Fruit fly (Drosophila melanogaster) whole organism, embryonic: ENCODE measurements around the gene CG7016.

Experiments
- Abd-B ChIP-seq: fragments of 200-800 bp; sonication (Bioruptor generic); optimal IDR thresholded peaks from 2 replicates; lab custom pipeline; 2018; ENCODE audit warnings: missing biosample characterization, mild to moderate bottlenecking, missing genetic modification characterization, moderate library complexity
- Ada2b ChIP-seq: fragments of 200-800 bp; sonication (Bioruptor generic); IDR thresholded peaks from 2 replicates; pipeline ENCODE4 v1.3.6; 2022; ENCODE audit warnings: missing biosample characterization, missing genetic modification characterization
- Bteb2 ChIP-seq: fragments of 200-800 bp; sonication (Bioruptor generic); optimal IDR thresholded peaks from 2 replicates; lab custom pipeline; 2016; ENCODE audit warnings: missing biosample characterization, missing genetic modification characterization
- CG1024 ChIP-seq: fragments of 200-800 bp; sonication (Bioruptor generic); IDR thresholded peaks from 2 replicates; pipeline ENCODE4 v1.3.6; 2022; ENCODE audit warnings: missing biosample characterization, missing genetic modification characterization
- CG10462 ChIP-seq: fragments of 200-800 bp; sonication (Bioruptor generic); optimal IDR thresholded peaks from 2 replicates; lab custom pipeline; 2016; ENCODE audit warnings: missing biosample characterization, missing genetic modification characterization
- CG10959 ChIP-seq: fragments of 200-800 bp; sonication (Bioruptor generic); IDR thresholded peaks from 2 replicates; pipeline ENCODE4 v1.3.6; 2022; ENCODE audit warnings: missing biosample characterization, missing genetic modification characterization
- CG12071 ChIP-seq: fragments of 200-800 bp; sonication (Bioruptor generic); optimal IDR thresholded peaks from 3 replicates; lab custom pipeline; 2018; ENCODE audit warnings: missing biosample characterization, mild to moderate bottlenecking, missing genetic modification characterization
- CG12659 ChIP-seq: fragments of 200-800 bp; sonication (Bioruptor generic); optimal IDR thresholded peaks from 3 replicates; lab custom pipeline; 2017; ENCODE audit warnings: mild to moderate bottlenecking, missing biosample characterization, missing genetic modification reagents, missing genetic modification characterization
- CG14441 ChIP-seq: fragments of 200-800 bp; sonication (Bioruptor generic); IDR thresholded peaks from 2 replicates; pipeline ENCODE4 v1.3.6; 2022; ENCODE audit warnings: missing biosample characterization, missing genetic modification characterization
- CG15269 ChIP-seq: fragments of 200-800 bp; sonication (Bioruptor generic); optimal IDR thresholded peaks from 2 replicates; lab custom pipeline; 2018; ENCODE audit warnings: missing biosample characterization, mild to moderate bottlenecking, missing genetic modification characterization, moderate library complexity
- CG16779 ChIP-seq: fragments of 200-800 bp; sonication (Bioruptor generic); IDR thresholded peaks from 2 replicates; pipeline ENCODE4 v1.3.6; 2022; ENCODE audit warnings: missing biosample characterization, missing genetic modification characterization
- CG17186 ChIP-seq: fragments of 200-800 bp; sonication (Bioruptor generic); optimal IDR thresholded peaks from 3 replicates; lab custom pipeline; 2017; ENCODE audit warnings: missing biosample characterization, missing genetic modification reagents, missing genetic modification characterization
- CG17612 ChIP-seq: fragments of 200-800 bp; sonication (Bioruptor generic); IDR thresholded peaks from 2 replicates; pipeline ENCODE4 v1.3.6; 2022; ENCODE audit warnings: missing biosample characterization, missing genetic modification characterization
- CG18011 ChIP-seq: fragments of 200-800 bp; sonication (Bioruptor generic); optimal IDR thresholded peaks from 2 replicates; lab custom pipeline; 2017; ENCODE audit warnings: missing biosample characterization, missing genetic modification characterization, mild to moderate bottlenecking, moderate library complexity, missing genotype
- CG2116 ChIP-seq: fragments of 200-800 bp; sonication (Bioruptor generic); optimal IDR thresholded peaks from 3 replicates; lab custom pipeline; 2018; ENCODE audit warnings: missing biosample characterization, mild to moderate bottlenecking, missing genetic modification characterization
- CG3065 ChIP-seq: fragments of 200-800 bp; sonication (Bioruptor generic); optimal IDR thresholded peaks from 2 replicates; lab custom pipeline; 2016; ENCODE audit warnings: missing biosample characterization, missing genetic modification characterization
- CG32532 ChIP-seq: fragments of 200-800 bp; sonication (Bioruptor generic); IDR thresholded peaks from 2 replicates; pipeline ENCODE4 v1.3.6; 2022; ENCODE audit warnings: missing biosample characterization, missing genetic modification characterization
- CG3726 ChIP-seq: fragments of 200-800 bp; sonication (Bioruptor generic); IDR thresholded peaks from 3 replicates; pipeline ENCODE4, ENCODE4 v1.3.6; 2022; ENCODE audit warnings: missing biosample characterization, missing genetic modification characterization
- CG4328 ChIP-seq: fragments of 200-800 bp; sonication (Bioruptor generic); optimal IDR thresholded peaks from 3 replicates; lab custom pipeline; 2017; ENCODE audit warnings: missing biosample characterization, missing genetic modification reagents, missing genetic modification characterization
- CG6175 ChIP-seq: fragments of 200-800 bp; sonication (Bioruptor generic); IDR thresholded peaks from 3 replicates; pipeline ENCODE4 v1.3.6; 2022; ENCODE audit warnings: missing biosample characterization, missing genetic modification characterization
- CG6254 ChIP-seq: fragments of 200-800 bp; sonication (Bioruptor generic); optimal IDR thresholded peaks from 3 replicates; lab custom pipeline; 2017; ENCODE audit warnings: mild to moderate bottlenecking, missing biosample characterization, missing genetic modification reagents, missing genetic modification characterization
- CG7745 ChIP-seq: fragments of 200-800 bp; sonication (Bioruptor generic); optimal IDR thresholded peaks from 2 replicates; lab custom pipeline; 2018; ENCODE audit warnings: missing biosample characterization, mild to moderate bottlenecking, missing genetic modification characterization, moderate library complexity
- CG7786 ChIP-seq: fragments of 200-800 bp; sonication (Bioruptor generic); optimal IDR thresholded peaks from 2 replicates; lab custom pipeline; 2016; ENCODE audit warnings: missing biosample characterization, missing genetic modification characterization
- CG7839 ChIP-seq: fragments of 200-800 bp; sonication (Bioruptor generic); optimal IDR thresholded peaks from 3 replicates; lab custom pipeline; 2018; ENCODE audit warnings: missing biosample characterization, mild to moderate bottlenecking, missing genetic modification characterization, moderate library complexity
- CG8359 ChIP-seq: fragments of 200-800 bp; sonication (Bioruptor generic); optimal IDR thresholded peaks from 2 replicates; lab custom pipeline; 2017; ENCODE audit warnings: missing biosample characterization, mild to moderate bottlenecking, missing genetic modification characterization, borderline replicate concordance
- CG9727 ChIP-seq: fragments of 200-800 bp; sonication (Bioruptor generic); optimal IDR thresholded peaks from 3 replicates; lab custom pipeline; 2017; ENCODE audit warnings: missing biosample characterization, mild to moderate bottlenecking, missing genetic modification characterization
- CG9932 ChIP-seq: fragments of 200-800 bp; sonication (Bioruptor generic); IDR thresholded peaks from 2 replicates; pipeline ENCODE4 v1.3.6; 2022; ENCODE audit warnings: missing biosample characterization, missing genetic modification characterization
- Dip3 ChIP-seq: fragments of 200-800 bp; sonication (Bioruptor generic); optimal IDR thresholded peaks from 3 replicates; lab custom pipeline; 2016; ENCODE audit warnings: missing biosample characterization, missing genetic modification characterization
- H15 ChIP-seq: fragments of 200-800 bp; sonication (Bioruptor generic); IDR thresholded peaks from 3 replicates; pipeline ENCODE4 v1.3.6; 2022; ENCODE audit warnings: missing biosample characterization, missing genetic modification characterization
- Hmr ChIP-seq: fragments of 200-800 bp; sonication (Bioruptor generic); optimal IDR thresholded peaks from 3 replicates; lab custom pipeline; 2017; ENCODE audit warnings: mild to moderate bottlenecking, missing biosample characterization, missing genetic modification reagents, missing genetic modification characterization
- Lim3 ChIP-seq: fragments of 200-800 bp; sonication (Bioruptor generic); IDR thresholded peaks from 2 replicates; pipeline ENCODE4 v1.3.6; 2022; ENCODE audit warnings: missing biosample characterization, missing genetic modification characterization
- Poxn ChIP-seq: fragments of 200-800 bp; sonication (Bioruptor generic); IDR thresholded peaks from 2 replicates; pipeline ENCODE4 v1.3.6; 2022; ENCODE audit warnings: missing biosample characterization, missing genetic modification characterization
- ara ChIP-seq: fragments of 200-800 bp; sonication (Bioruptor generic); IDR thresholded peaks from 2 replicates; pipeline ENCODE4 v1.3.6; 2022; ENCODE audit warnings: missing biosample characterization, missing genetic modification characterization
- bab2 ChIP-seq: fragments of 200-800 bp; sonication (Bioruptor generic); optimal IDR thresholded peaks from 2 replicates; lab custom pipeline; 2016; ENCODE audit warnings: missing biosample characterization, missing genetic modification characterization
- br ChIP-seq: fragments of >200 bp; optimal IDR thresholded peaks from 2 replicates; lab custom pipeline; 2017
- cad ChIP-seq: fragments of >200 bp; optimal IDR thresholded peaks from 2 replicates; lab custom pipeline; 2017; ENCODE audit warnings: missing biosample characterization, missing genetic modification characterization
- chm ChIP-seq: fragments of 200-800 bp; sonication (Bioruptor generic); IDR thresholded peaks from 2 replicates; pipeline ENCODE4 v1.3.6; 2022; ENCODE audit warnings: missing biosample characterization, missing genetic modification characterization
- danr ChIP-seq: fragments of 200-800 bp; sonication (Bioruptor generic); IDR thresholded peaks from 2 replicates; pipeline ENCODE4 v1.3.6; 2022; ENCODE audit warnings: missing biosample characterization, missing genetic modification characterization
- emc ChIP-seq: fragments of 200-800 bp; sonication (Bioruptor generic); optimal IDR thresholded peaks from 2 replicates; lab custom pipeline; 2016; ENCODE audit warnings: missing biosample characterization, missing genetic modification characterization
- ems ChIP-seq: fragments of 200-800 bp; sonication (Bioruptor generic); optimal IDR thresholded peaks from 3 replicates; lab custom pipeline; 2016; ENCODE audit warnings: missing biosample characterization, missing genetic modification characterization
- grn ChIP-seq: fragments of 200-800 bp; sonication (Bioruptor generic); optimal IDR thresholded peaks from 3 replicates; lab custom pipeline; 2017; ENCODE audit warnings: missing biosample characterization, missing genetic modification characterization
- hb ChIP-seq: fragments of 200-800 bp; sonication (Bioruptor generic); IDR thresholded peaks from 3 replicates; pipeline ENCODE4 v1.3.6; 2022; ENCODE audit warnings: missing biosample characterization, missing genetic modification characterization; ENCODE audit not compliant: partially characterized antibody
- luna ChIP-seq: fragments of 200-800 bp; sonication (Bioruptor generic); optimal IDR thresholded peaks from 2 replicates; lab custom pipeline; 2016; ENCODE audit warnings: missing biosample characterization, missing genetic modification characterization
- mld ChIP-seq: fragments of 200-800 bp; sonication (Bioruptor generic); IDR thresholded peaks from 3 replicates; pipeline ENCODE4 v1.3.6; 2022; ENCODE audit warnings: missing biosample characterization, missing genetic modification characterization; ENCODE audit not compliant: partially characterized antibody
- peb ChIP-seq: fragments of 200-800 bp; sonication (Bioruptor generic); IDR thresholded peaks from 2 replicates; pipeline ENCODE4 v1.3.6; 2022; ENCODE audit warnings: missing biosample characterization, missing genetic modification characterization
- prd ChIP-seq, 3 experiments: fragments of >200 bp in 2 of 3; fragments of 200-800 bp in 1 of 3; sonication (Bioruptor generic) in 1 of 3; optimal IDR thresholded peaks in 2 of 3; IDR thresholded peaks in 1 of 3; 2 replicates in 2 of 3; 3 replicates in 1 of 3; pipeline versions ENCODE4 v1.3.6 to Lab custom; 2017 to 2022; ENCODE audit warnings: missing biosample characterization in 1 of 3, missing genetic modification characterization in 1 of 3
- schlank ChIP-seq: fragments of 200-800 bp; sonication (Bioruptor generic); optimal IDR thresholded peaks from 2 replicates; lab custom pipeline; 2018; ENCODE audit warnings: missing biosample characterization, mild to moderate bottlenecking, missing genetic modification characterization
- tgo ChIP-seq: fragments of 200-800 bp; sonication (Bioruptor generic); IDR thresholded peaks from 3 replicates; pipeline ENCODE4 v1.3.6; 2022; ENCODE audit warnings: missing biosample characterization, missing genetic modification characterization
- tna ChIP-seq: fragments of 200-800 bp; sonication (Bioruptor generic); IDR thresholded peaks from 2 replicates; pipeline ENCODE4 v1.3.6; 2022; ENCODE audit warnings: missing biosample characterization, missing genetic modification characterization; ENCODE audit not compliant: partially characterized antibody
- tup ChIP-seq: fragments of 200-800 bp; sonication (Bioruptor generic); optimal IDR thresholded peaks from 2 replicates; lab custom pipeline; 2016; ENCODE audit warnings: missing biosample characterization, mild to moderate bottlenecking, missing genetic modification characterization, moderate library complexity
- zfh2 ChIP-seq: fragments of 200-800 bp; sonication (Bioruptor generic); optimal IDR thresholded peaks from 2 replicates; lab custom pipeline; 2016; ENCODE audit warnings: missing biosample characterization, missing genetic modification characterization

The CG7016 gene

dm6 chr3R:24850420-24850819 lies 12.3 kb upstream of the CG7016 start, which contains the start of gene CG7006 (continued):
- TF ChIP-seq CG15269 (tag; lab: Kevin White, UChicago) (no peak), prd (optimal IDR thresholded peaks at IDR 0.05; lab: Kevin White, UChicago) (no peak), prd (GFP tag; IDR thresholded peaks at IDR 0.05; lab: Robert Waterston, UW) (peak; percentile 56; the same call in 2 of the 3 replicates), CG7839 (tag; lab: Kevin White, UChicago) (no peak), H15 (GFP tag; lab: Robert Waterston, UW) (peak; percentile 50; the same call in 1 of the 3 replicates), schlank (peak; percentile 37), CG2116 (GFP tag; lab: Kevin White, UChicago) (peak; percentile 67), CG7786 (GFP tag; lab: Kevin White, UChicago) (peak; percentile 85), Ada2b (no peak), zfh2 (GFP tag; lab: Kevin White, UChicago) (peak; percentile 91), CG32532 (peak; percentile 70; the same call in 1 of the 2 replicates), cad (no peak), tna (GFP tag; lab: Robert Waterston, UW) (peak; percentile 44; the same call in 1 of the 2 replicates), chm (GFP tag; lab: Robert Waterston, UW) (peak; percentile 54; the same call in 1 of the 2 replicates), CG7745 (no peak), CG14441 (GFP tag; lab: Robert Waterston, UW) (no peak), CG1024 (no peak), CG3726 (GFP tag; lab: Robert Waterston, UW) (no peak), mld (GFP tag; lab: Robert Waterston, UW) (peak; percentile 50; the same call in 1 of the 3 replicates), tgo (GFP tag; lab: Robert Waterston, UW) (no peak), CG12659 (peak; percentile 82), CG16779 (GFP tag; lab: Robert Waterston, UW) (peak; percentile 85), CG17186 (GFP tag; lab: Kevin White, UChicago) (peak; percentile 52), CG9932 (GFP tag; lab: Robert Waterston, UW) (peak; percentile 96), peb (GFP tag; lab: Robert Waterston, UW) (peak; percentile 11; the same call in 1 of the 2 replicates), ems (GFP tag; lab: Kevin White, UChicago) (peak; percentile 69), CG10959 (GFP tag; lab: Robert Waterston, UW) (no peak; the same call in 1 of the 2 replicates), grn (no peak), Hmr (GFP tag; lab: Kevin White, UChicago) (peak; percentile 73), CG12071 (GFP tag; lab: Kevin White, UChicago) (no peak), CG3065 (GFP tag; lab: Kevin White, UChicago) (peak; percentile 49), tup (peak; percentile 49), br (lab: Kevin White, UChicago) (no peak), hb (GFP tag; lab: Robert Waterston, UW) (peak; percentile 43; the same call in 1 of the 3 replicates), Poxn (GFP tag; lab: Robert Waterston, UW) (no peak), Bteb2 (GFP tag; lab: Kevin White, UChicago) (peak; percentile 81), Lim3 (GFP tag; lab: Robert Waterston, UW) (no peak), danr (GFP tag; lab: Robert Waterston, UW) (no peak), emc (GFP tag; lab: Kevin White, UChicago) (peak; percentile 23), CG8359 (GFP tag; lab: Kevin White, UChicago) (no peak), CG17612 (GFP tag; lab: Robert Waterston, UW) (peak; percentile 21; the same call in 1 of the 2 replicates), Abd-B (GFP tag; lab: Kevin White, UChicago) (peak; percentile 27), CG6254 (GFP tag; lab: Kevin White, UChicago) (no peak), CG6175 (GFP tag; lab: Robert Waterston, UW) (peak; percentile 44; the same call in 1 of the 3 replicates), Dip3 (GFP tag; lab: Kevin White, UChicago) (peak; percentile 75), ara (GFP tag; lab: Robert Waterston, UW) (peak; percentile 39; the same call in 1 of the 2 replicates), luna (GFP tag; lab: Kevin White, UChicago) (peak; percentile 16), bab2 (GFP tag; lab: Kevin White, UChicago) (peak; percentile 80), CG9727 (GFP tag; lab: Kevin White, UChicago) (peak; percentile 10), CG4328 (GFP tag; lab: Kevin White, UChicago) (peak; percentile 46), CG10462 (no peak), CG18011 (GFP tag; lab: Kevin White, UChicago) (no peak)
